Worm (Caenorhabditis elegans): ENCODE data around the gene str-55.

The str-55 gene

DNA sequence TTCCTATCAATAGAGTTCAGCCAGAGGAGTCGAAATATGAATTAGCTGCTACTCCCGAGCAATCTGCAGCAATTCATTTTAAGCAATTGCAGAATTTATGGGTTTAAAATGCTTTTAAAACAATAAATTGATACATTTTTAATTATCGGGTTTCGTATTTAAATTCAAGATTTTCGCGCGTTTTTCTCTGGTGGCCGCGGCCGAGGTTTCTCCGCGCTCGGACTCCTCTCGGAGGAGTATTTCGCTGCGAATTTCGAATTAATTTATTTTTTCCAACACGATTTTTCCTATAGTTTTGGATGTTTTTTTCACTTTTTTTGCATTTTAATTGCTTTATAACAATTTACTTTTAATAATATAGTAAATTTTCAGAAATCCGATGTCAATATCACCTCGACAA, 15.4 kb downstream of the str-55 start, which contains the start of gene F13A7.14 (continued):
- TF ChIP-seq fax-1 (tag; optimal IDR thresholded peaks at IDR 0.05) (peak; percentile 51), ets-4 (tag; optimal IDR thresholded peaks at IDR 0.05) (peak; percentile 92), ceh-31 (tag; optimal IDR thresholded peaks at IDR 0.05) (peak; percentile 93), hlh-6 (tag; optimal IDR thresholded peaks at IDR 0.05) (no peak), ceh-48 (tag; optimal IDR thresholded peaks at IDR 0.05) (no peak), pag-3 (tag; optimal IDR thresholded peaks at IDR 0.05; ENCODE audit: borderline replicate concordance) (no peak), C08G9.2 (tag; optimal IDR thresholded peaks at IDR 0.05) (peak; percentile 96)

DNA sequence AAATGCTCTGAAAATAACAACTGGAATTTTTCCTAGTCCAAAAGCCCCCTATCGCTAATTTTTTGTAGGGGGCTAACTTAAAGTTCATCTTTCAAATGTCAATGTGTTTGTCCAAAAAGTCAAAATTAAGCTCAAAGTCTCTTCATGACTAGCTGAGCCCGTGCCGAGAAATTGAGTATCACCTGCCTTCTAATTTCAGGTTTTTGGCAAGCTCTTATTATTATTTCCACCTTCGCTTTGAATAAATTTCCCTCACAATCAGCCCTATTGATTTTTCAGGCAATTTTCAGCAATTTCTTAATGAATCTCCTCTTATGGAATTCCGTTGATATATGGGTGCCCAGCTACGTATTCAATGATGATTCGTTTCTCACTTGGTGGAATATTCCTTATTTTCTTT, 17.5 kb downstream of the str-55 start, which contains the start of gene sre-36:
TSS of gene sre-36 (plus strand) at position 301 of the 400 bp plus-strand sequence.
- TF ChIP-seq ets-4 (tag; optimal IDR thresholded peaks at IDR 0.05) (no peak), dmd-4 (tag; optimal IDR thresholded peaks at IDR 0.05; ENCODE audit: borderline replicate concordance) (no peak), hlh-30 (tag; optimal IDR thresholded peaks at IDR 0.05; ENCODE audit: insufficient read depth) (no peak), hlh-15 (tag; optimal IDR thresholded peaks at IDR 0.05) (no peak), zip-5 (tag; optimal IDR thresholded peaks at IDR 0.05) (no peak), pat-9 (tag; optimal IDR thresholded peaks at IDR 0.05) (no peak), ceh-24 (tag; optimal IDR thresholded peaks at IDR 0.05) (no peak), ref-2 (tag; optimal IDR thresholded peaks at IDR 0.05) (no peak), dve-1 (tag; optimal IDR thresholded peaks at IDR 0.05) (no peak), eyg-1 (tag; optimal IDR thresholded peaks at IDR 0.05) (no peak), tbx-7 (tag; optimal IDR thresholded peaks at IDR 0.05) (no peak), ama-1 (optimal IDR thresholded peaks at IDR 0.05) (no peak)

DNA sequence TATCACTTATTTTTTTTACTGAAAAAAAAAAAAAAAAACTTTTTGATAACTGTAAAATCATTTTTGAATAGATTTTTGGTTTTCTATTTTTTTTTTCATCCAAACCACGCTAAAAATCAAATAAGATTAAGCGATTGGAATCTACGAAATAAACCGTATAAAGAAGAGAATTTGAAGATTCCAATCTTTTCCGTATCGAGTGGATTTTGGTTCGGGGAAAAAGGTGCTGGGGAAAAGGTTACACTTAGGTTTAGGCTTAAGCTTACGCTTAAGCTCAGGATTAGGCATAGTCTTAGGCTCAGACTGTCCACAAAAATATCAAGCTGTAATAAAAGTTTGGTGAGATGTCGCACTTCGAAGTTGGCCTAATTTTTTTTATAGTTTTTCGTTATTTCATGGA, 21.2 kb downstream of the str-55 start, which contains the start of gene F13A7.12:
TSS of gene F13A7.12 (plus strand) at position 301 of the 400 bp plus-strand sequence.
- TF ChIP-seq sox-2 (GFP tag; IDR thresholded peaks at IDR 0.05) (no peak), hlh-8 (tag; optimal IDR thresholded peaks at IDR 0.05) (no peak), F13H6.1 (tag; optimal IDR thresholded peaks at IDR 0.05) (no peak), zip-5 (tag; optimal IDR thresholded peaks at IDR 0.05) (no peak), ceh-2 (tag; optimal IDR thresholded peaks at IDR 0.05) (no peak), ceh-24 (tag; optimal IDR thresholded peaks at IDR 0.05) (no peak), unc-42 (tag; optimal IDR thresholded peaks at IDR 0.05) (no peak), ama-1 (optimal IDR thresholded peaks at IDR 0.05) (no peak), T23F11.4 (GFP tag; optimal IDR thresholded peaks at IDR 0.05) (no peak)

DNA sequence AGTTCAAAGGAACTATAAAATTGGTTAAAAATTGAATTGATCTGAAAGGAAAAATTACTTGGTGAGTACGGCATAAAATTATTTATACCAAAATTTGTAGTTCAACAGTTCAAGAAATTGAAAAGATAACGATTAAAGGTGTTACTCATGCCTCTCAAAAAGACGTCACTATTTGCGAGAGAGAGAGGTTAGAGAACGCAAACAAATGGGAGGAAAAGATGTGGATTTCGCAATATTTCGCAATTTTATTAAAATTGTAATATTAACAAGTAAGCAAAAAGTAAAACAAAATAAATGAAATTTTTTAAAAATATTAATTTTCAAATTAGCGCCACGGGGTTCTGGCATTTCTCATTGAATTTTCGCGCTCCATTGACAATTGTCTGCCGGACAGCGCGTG, 21.8 kb downstream of the str-55 start, which contains the start of gene F13A7.11:
TSS of gene F13A7.11 (minus strand) at position 174 of the 400 bp plus-strand sequence.
- no peak for TF ChIP-seq dve-1 (tag; optimal IDR thresholded peaks at IDR 0.05)
- TF ChIP-seq elt-2 (tag; optimal IDR thresholded peaks at IDR 0.05) = peak; percentile 4

DNA sequence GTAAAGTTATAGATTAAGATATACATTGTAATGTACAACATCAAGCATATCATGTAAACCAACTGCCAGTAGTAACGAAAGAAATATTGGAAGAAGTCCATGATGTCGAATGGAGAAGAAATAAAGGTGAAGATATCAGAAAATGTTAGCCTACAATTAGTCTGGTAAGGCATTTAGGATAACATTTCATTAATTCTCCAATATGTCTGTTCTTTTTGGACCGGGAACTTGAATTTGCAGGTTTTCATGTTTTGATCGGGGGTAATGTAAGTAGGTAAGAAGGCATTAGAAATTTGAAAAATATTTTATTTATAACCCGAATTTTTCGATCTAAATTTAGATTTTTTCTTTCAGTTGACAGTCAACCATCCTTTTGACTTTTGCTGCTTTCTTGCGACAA, 23.2 kb downstream of the str-55 start, which contains the start of gene srd-63:
TSS of gene srd-63 (minus strand) at position 101 of the 400 bp plus-strand sequence.
- TF ChIP-seq K02D7.2 (tag; optimal IDR thresholded peaks at IDR 0.05) = no peak
- no peak for TF ChIP-seq ceh-9 (tag; optimal IDR thresholded peaks at IDR 0.05)
- TF ChIP-seq gmeb-2 (tag; optimal IDR thresholded peaks at IDR 0.05) = no peak
- TF ChIP-seq pqm-1 (tag; optimal IDR thresholded peaks at IDR 0.05) = no peak
- no peak for TF ChIP-seq T23F11.4 (GFP tag; optimal IDR thresholded peaks at IDR 0.05)
- TF ChIP-seq ahr-1 (tag; optimal IDR thresholded peaks at IDR 0.05) = no peak
- TF ChIP-seq fkh-10 (GFP tag; optimal IDR thresholded peaks at IDR 0.05) = no peak
- no peak for TF ChIP-seq ztf-16 (tag; optimal IDR thresholded peaks at IDR 0.05)
- no peak for TF ChIP-seq sdc-2 (tag; optimal IDR thresholded peaks at IDR 0.05)
- TF ChIP-seq pag-3 (tag; optimal IDR thresholded peaks at IDR 0.05; ENCODE audit: borderline replicate concordance) = no peak
- no peak for TF ChIP-seq ceh-6 (GFP tag; optimal IDR thresholded peaks at IDR 0.05)
- TF ChIP-seq ceh-45 (GFP tag; IDR thresholded peaks at IDR 0.05) = no peak
- TF ChIP-seq lin-11 (tag; optimal IDR thresholded peaks at IDR 0.05) = no peak
- TF ChIP-seq ama-1 (optimal IDR thresholded peaks at IDR 0.05) = no peak
- no peak for TF ChIP-seq K09A11.1 (tag; optimal IDR thresholded peaks at IDR 0.05; ENCODE audit: insufficient read depth)
- TF ChIP-seq elt-4 (tag; optimal IDR thresholded peaks at IDR 0.05) = no peak
- no peak for TF ChIP-seq fkh-6 (tag; optimal IDR thresholded peaks at IDR 0.05)

All from whole organism, late embryonic.